Worm (Caenorhabditis elegans): ENCODE data around the gene syx-6.
A peak's percentile ranks its signal among the peaks of the same experiment; 100 is the strongest.

Gene syx-6

DNA sequence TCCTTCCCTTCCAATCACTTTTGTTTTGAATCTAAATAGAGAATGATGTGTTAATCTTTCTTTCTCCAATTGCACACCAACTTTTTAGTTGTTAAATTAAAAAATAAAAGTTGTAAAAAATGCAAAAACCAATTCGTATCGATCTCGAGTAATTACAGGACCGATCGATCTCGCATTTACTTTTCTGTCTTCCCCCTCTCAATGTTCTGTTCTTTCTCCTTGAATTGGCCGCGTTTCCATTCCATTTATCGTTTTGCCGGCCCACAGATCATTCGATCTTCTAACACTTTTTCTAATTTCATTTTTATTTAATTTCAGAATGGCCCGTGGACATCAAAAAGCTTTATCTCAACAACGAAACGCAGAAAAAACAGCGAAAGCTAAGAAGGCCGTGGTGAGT lies 29.1 kb upstream of the syx-6 start, which contains the start of gene K10B3.1:
TSS of gene K10B3.1 (plus strand) at position 301 of the 400 bp plus-strand sequence.
- no peak for TF ChIP-seq ceh-83 (GFP tag; optimal IDR thresholded peaks at IDR 0.05)
- TF ChIP-seq ces-1 (GFP tag; optimal IDR thresholded peaks at IDR 0.05): no peak
- no peak for TF ChIP-seq lin-32 (GFP tag; optimal IDR thresholded peaks at IDR 0.05)
- no peak for TF ChIP-seq nhr-2 (tag; optimal IDR thresholded peaks at IDR 0.05)
- no peak for TF ChIP-seq nhr-12 (tag; optimal IDR thresholded peaks at IDR 0.05)
- TF ChIP-seq blmp-1 (tag; optimal IDR thresholded peaks at IDR 0.05): no peak
- TF ChIP-seq unc-39 (tag; optimal IDR thresholded peaks at IDR 0.05): no peak
- no peak for TF ChIP-seq lsy-2 (tag; optimal IDR thresholded peaks at IDR 0.05)
- TF ChIP-seq sem-2 (GFP tag; optimal IDR thresholded peaks at IDR 0.05): no peak
- no peak for TF ChIP-seq unc-120 (tag; optimal IDR thresholded peaks at IDR 0.05; ENCODE audit: poor library complexity, severe bottlenecking)
- TF ChIP-seq sptf-1 (tag; optimal IDR thresholded peaks at IDR 0.05): no peak
- no peak for TF ChIP-seq nhr-28 (tag; optimal IDR thresholded peaks at IDR 0.05)
- no peak for TF ChIP-seq M03D4.4 (tag; optimal IDR thresholded peaks at IDR 0.05)
- no peak for TF ChIP-seq elt-3 (tag; optimal IDR thresholded peaks at IDR 0.05)
- no peak for TF ChIP-seq tbx-8 (GFP tag; optimal IDR thresholded peaks at IDR 0.05)

DNA sequence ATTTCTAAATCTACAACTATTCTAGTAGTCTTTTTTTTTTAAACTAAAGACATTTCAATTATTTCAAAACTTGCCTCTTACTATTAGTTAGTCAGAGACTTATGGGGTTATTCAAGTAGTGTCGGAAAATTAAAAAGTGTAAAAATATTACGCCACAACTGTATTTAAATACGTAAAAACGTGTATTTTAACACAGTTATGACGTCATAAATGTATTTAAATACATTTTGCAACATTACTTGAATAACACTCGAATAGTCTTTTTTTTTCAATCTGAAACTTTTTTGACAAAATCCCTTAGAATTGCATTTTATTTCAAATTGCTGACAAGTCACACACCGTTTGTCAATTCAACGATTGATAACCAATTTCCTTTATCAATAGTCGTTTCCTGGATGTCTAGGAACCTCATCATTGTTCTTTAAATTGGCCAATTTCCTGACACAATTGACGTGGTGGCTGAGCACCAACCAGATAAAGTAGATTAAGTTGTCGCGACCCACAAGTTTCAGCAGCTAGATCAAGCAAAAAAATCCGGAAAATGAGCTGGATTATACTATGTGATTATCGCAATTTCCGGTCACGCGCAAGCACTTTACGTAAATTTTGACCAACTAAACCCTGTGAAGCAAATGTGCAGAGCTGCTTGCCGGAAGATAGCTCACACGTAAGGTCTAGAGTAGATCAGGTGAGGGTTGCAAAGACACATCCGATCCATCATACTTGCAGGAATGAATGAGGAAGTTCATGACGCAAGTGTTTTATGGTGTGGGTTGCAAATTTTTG lies 24.6 kb upstream of the syx-6 start:
- peak; percentile 97 for TF ChIP-seq zip-8 (tag; optimal IDR thresholded peaks at IDR 0.05)
- no peak for TF ChIP-seq blmp-1 (tag; optimal IDR thresholded peaks at IDR 0.05)

DNA sequence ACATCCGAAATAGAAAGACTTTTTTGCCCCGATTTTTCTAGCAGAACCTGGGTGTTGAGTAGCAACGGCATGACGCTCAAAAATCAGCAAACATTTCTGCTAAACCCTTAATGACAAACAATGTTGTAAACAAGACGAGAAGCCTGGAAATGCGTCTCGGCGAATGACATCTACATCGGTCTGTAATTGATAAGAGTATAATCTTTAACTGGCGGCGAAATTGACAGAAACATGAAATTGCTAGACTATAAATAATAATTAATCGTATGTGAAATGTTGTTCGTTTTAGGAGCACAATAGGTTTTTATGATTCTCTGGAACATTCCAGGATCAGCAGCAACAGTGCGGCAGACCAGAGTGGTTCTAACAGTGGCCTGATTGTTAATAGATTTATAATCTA lies 22.6 kb upstream of the syx-6 start:
- TF ChIP-seq ceh-43 (GFP tag; optimal IDR thresholded peaks at IDR 0.05): no peak

DNA sequence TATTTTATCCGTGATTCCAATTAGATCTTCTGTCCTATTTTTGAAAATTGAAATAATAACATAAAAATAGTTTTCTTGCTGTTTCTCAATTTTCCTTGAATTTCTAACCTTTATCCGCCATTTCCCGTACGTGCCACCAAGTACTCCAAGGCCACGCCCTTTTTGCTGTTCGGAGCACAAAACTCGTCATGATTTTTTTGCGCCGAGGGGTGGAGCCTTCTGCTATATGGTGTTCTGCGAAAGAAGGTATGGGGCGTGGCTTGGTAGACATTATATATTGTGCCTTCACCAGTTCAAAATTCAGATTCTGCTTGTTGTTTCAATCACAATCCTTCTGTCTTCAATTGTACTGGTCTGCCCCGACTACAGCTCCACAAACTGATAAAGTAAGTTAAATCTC lies 19.1 kb upstream of the syx-6 start, which contains the start of gene C15C7.4:
TSS of gene C15C7.4 (plus strand) at position 301 of the 400 bp plus-strand sequence.
- TF ChIP-seq nhr-237 (tag; optimal IDR thresholded peaks at IDR 0.05) (no peak), ces-1 (GFP tag; optimal IDR thresholded peaks at IDR 0.05) (no peak), nhr-28 (tag; optimal IDR thresholded peaks at IDR 0.05) (no peak), ceh-39 (tag; optimal IDR thresholded peaks at IDR 0.05) (no peak)

DNA sequence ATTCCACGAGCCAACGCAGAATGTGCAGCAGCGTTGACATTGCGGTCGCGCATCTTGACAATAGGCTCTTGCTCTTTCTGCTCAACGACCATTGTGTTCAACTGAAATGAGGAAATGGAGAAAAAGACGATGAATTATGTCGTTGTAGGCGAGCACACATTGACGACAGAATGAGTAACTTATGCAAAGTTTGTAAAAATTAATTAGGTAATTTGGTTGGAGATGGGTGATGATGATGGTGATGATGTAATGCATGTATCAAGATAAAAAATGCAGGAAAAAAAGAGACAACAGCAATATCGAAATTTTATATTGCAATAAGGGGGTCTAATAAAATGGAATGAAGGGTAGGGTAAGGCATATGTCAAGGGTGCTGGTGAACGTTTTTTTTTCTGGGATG lies 12.0 kb upstream of the syx-6 start, which contains the start of gene bbln-1:
TSS of gene bbln-1 (minus strand) at position 101 of the 400 bp plus-strand sequence.
- TF ChIP-seq zip-8 (tag; optimal IDR thresholded peaks at IDR 0.05): no peak
- TF ChIP-seq elt-1 (tag; optimal IDR thresholded peaks at IDR 0.05; ENCODE audit: borderline replicate concordance, insufficient read depth): no peak

DNA sequence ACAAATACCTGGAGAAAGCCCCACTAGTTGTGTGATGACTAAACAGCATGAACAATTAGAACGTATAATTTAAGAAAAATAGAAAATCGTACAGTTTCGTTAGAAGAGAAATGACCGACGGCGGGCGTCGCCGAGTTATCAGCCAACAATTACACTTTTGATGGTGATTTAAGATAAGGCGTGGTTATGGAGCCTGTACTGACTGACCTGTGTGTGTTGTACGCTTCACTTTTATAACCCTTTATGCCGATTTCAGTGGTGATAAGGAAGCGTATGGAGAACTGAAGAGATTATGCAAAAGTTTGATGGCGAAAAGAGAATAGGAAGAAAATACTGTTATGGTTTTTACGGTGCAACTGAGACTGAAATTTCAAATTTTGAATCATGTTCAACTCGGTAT lies 11.2 kb upstream of the syx-6 start:
- no peak for TF ChIP-seq lsy-2 (tag; optimal IDR thresholded peaks at IDR 0.05)

DNA sequence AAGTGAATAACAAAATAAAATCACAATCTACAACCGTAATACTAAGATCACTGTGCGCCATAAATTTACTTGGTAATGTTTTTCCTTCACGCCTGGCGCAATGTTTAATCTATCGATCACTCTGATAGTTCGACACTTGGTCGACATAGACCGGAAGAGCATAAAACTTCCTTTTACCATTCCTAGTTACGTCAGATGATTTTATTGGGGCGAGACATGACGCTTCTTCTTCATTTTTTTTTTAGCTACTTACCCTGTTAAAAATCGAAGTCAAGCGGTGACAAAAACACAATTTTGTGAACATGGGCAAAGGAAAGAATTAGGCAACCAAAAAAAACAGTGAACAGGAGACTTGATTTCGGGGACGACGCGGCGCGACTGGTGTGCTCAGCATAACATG lies 9.8 kb upstream of the syx-6 start:
- no peak for TF ChIP-seq ztf-11 (tag; optimal IDR thresholded peaks at IDR 0.05)

DNA sequence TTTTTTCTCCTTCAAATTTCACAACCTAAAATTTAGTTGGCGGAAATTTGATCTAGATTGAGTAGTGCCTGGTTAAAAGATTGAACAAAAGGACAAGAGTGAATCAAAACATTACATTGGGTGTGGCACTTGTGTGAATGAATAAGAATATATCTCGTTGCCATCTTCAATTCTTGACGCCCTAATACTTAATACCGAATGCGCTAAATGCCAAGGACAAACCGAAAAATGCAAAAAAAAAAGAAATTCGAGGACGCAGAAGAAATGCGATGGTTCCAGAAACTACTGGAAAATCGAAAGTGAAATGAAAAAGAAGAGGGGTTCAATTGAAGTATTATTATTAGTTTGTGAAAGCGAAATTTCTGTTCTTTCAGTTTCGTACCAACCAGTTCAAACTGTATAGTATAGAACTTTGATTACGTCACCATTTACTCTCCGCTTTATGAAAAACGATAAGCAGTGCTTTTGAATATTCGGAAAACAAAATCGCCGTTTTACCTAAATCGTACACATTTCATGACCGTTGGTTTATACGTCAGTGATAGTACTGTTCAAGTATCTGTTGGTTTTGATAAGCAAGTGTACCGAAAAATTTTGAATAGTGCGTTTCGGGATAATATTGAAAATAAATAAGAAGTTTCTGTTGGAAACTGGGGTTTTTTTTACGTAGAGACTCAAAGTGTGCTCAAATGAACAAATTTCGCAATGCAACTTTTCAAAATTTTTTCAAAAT lies 9.0 kb upstream of the syx-6 start:
- TF ChIP-seq unc-39 (tag; optimal IDR thresholded peaks at IDR 0.05) (no peak), zip-8 (tag; optimal IDR thresholded peaks at IDR 0.05) (peak; percentile 6), sptf-1 (tag; optimal IDR thresholded peaks at IDR 0.05) (no peak), flh-1 (GFP tag; optimal IDR thresholded peaks at IDR 0.05) (no peak)
